Fruit fly (Drosophila melanogaster): ENCODE data around the gene CG7484.

The CG7484 gene

DNA sequence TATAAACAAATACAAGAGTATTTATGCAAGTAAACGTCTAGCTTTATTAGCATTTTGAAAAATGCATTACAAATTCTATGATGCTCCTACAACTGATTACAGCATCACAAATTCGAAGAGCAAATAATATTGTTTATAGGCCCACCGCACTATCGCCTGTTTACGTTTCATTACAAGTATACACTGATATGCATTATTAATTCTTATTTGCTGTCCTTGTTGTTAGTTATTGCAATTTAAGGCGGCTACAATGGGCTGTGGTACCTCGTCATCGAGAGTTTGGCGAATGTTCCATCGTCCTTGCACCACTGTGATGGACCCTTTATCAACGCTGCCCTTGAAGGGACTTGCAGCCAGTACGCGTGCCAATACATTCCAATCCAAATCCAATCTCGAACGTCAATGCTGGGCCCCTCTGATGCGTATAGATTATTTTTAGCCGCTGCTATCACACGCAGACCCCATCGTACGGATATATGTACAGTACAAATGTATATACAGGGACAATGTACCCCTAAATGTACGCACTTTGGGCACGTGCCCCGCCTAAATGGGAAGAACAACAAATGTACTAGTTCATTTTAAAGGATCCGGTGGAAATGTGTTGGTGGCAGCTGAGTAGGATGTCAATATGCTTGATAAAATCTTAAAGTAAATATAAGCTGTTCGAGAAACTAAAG is 2.4 kb downstream of the CG7484 start:
- TF ChIP-seq dmrt93B (GFP tag; optimal IDR thresholded peaks at IDR 0.05) = no peak
- no peak for TF ChIP-seq Dif (GFP tag; optimal IDR thresholded peaks at IDR 0.05; ENCODE audit: partially characterized antibody)
- no peak for TF ChIP-seq Mio (GFP tag; optimal IDR thresholded peaks at IDR 0.05)
- TF ChIP-seq OdsH (GFP tag; optimal IDR thresholded peaks at IDR 0.05) = no peak
- TF ChIP-seq rgr (GFP tag; optimal IDR thresholded peaks at IDR 0.05) = no peak
- no peak for TF ChIP-seq Dfd (GFP tag; optimal IDR thresholded peaks at IDR 0.05)
- no peak for TF ChIP-seq Vsx2 (GFP tag; optimal IDR thresholded peaks at IDR 0.05; ENCODE audit: partially characterized antibody)
- TF ChIP-seq Abd-B (GFP tag; optimal IDR thresholded peaks at IDR 0.05) = no peak
- no peak for TF ChIP-seq pan (optimal IDR thresholded peaks at IDR 0.05)
- TF ChIP-seq woc (GFP tag; optimal IDR thresholded peaks at IDR 0.05) = no peak
- no peak for TF ChIP-seq Rel (GFP tag; optimal IDR thresholded peaks at IDR 0.05)
- TF ChIP-seq Rel (tag; optimal IDR thresholded peaks at IDR 0.05) = no peak
- TF ChIP-seq HLH106 (tag; optimal IDR thresholded peaks at IDR 0.05) = no peak

dm6 chr3L:17657728-17658379 is 3.4 kb downstream of the CG7484 start:
- TF ChIP-seq sv (GFP tag; optimal IDR thresholded peaks at IDR 0.05) = no peak
- no peak for TF ChIP-seq Vsx2 (GFP tag; optimal IDR thresholded peaks at IDR 0.05; ENCODE audit: partially characterized antibody)
- no peak for TF ChIP-seq Abd-B (GFP tag; optimal IDR thresholded peaks at IDR 0.05)
- peak; percentile 1 for TF ChIP-seq brk (GFP tag; optimal IDR thresholded peaks at IDR 0.05)
- TF ChIP-seq Hnf4 (GFP tag; optimal IDR thresholded peaks at IDR 0.05) = no peak
- peak; percentile 24 for TF ChIP-seq woc (GFP tag; optimal IDR thresholded peaks at IDR 0.05)
- no peak for TF ChIP-seq Rel (GFP tag; optimal IDR thresholded peaks at IDR 0.05)
- TF ChIP-seq Rel (tag; optimal IDR thresholded peaks at IDR 0.05) = peak; percentile 31
- TF ChIP-seq usp (GFP tag; optimal IDR thresholded peaks at IDR 0.05) = no peak
- peak; percentile 51 for TF ChIP-seq ey (GFP tag; optimal IDR thresholded peaks at IDR 0.05)
- no peak for TF ChIP-seq pan (optimal IDR thresholded peaks at IDR 0.05)
- TF ChIP-seq CG9705 (GFP tag; optimal IDR thresholded peaks at IDR 0.05) = no peak
- peak; percentile 51 for TF ChIP-seq Sp1 (GFP tag; optimal IDR thresholded peaks at IDR 0.05)
- TF ChIP-seq psq (GFP tag; optimal IDR thresholded peaks at IDR 0.05) = no peak
- TF ChIP-seq Hr78 (GFP tag; optimal IDR thresholded peaks at IDR 0.05) = no peak
- TF ChIP-seq foxo (GFP tag; optimal IDR thresholded peaks at IDR 0.05) = peak in 1 of 2 experiments; percentile 34
- TF ChIP-seq Dif (GFP tag; optimal IDR thresholded peaks at IDR 0.05; ENCODE audit: partially characterized antibody) = no peak
- TF ChIP-seq Jra (GFP tag; optimal IDR thresholded peaks at IDR 0.05) = peak; percentile 11
- no peak for TF ChIP-seq sage (GFP tag; optimal IDR thresholded peaks at IDR 0.05)
- TF ChIP-seq lola (GFP tag; optimal IDR thresholded peaks at IDR 0.05) = no peak
- TF ChIP-seq Myc (optimal IDR thresholded peaks at IDR 0.05) = no peak
- peak; percentile 52 for TF ChIP-seq HLH106 (tag; optimal IDR thresholded peaks at IDR 0.05)
- peak; percentile 45 for TF ChIP-seq fru (GFP tag; optimal IDR thresholded peaks at IDR 0.05)
- peak; percentile 42 for TF ChIP-seq rgr (GFP tag; optimal IDR thresholded peaks at IDR 0.05)
- TF ChIP-seq CG32264 (GFP tag; optimal IDR thresholded peaks at IDR 0.05) = no peak
- no peak for TF ChIP-seq tai (GFP tag; optimal IDR thresholded peaks at IDR 0.05)
- no peak for TF ChIP-seq dl (GFP tag; optimal IDR thresholded peaks at IDR 0.05; ENCODE audit: insufficient read depth in 1 of 2, partially characterized antibody in 2 of 2)
- peak; percentile 34 for TF ChIP-seq br (GFP tag; optimal IDR thresholded peaks at IDR 0.05)
- no peak for TF ChIP-seq jim (GFP tag; optimal IDR thresholded peaks at IDR 0.05)
- TF ChIP-seq CrebA (GFP tag; optimal IDR thresholded peaks at IDR 0.05; ENCODE audit: borderline replicate concordance) = no peak
- TF ChIP-seq OdsH (GFP tag; optimal IDR thresholded peaks at IDR 0.05) = peak; percentile 22
- no peak for TF ChIP-seq Hr83 (GFP tag; optimal IDR thresholded peaks at IDR 0.05; ENCODE audit: poor library complexity, severe bottlenecking)
- no peak for TF ChIP-seq Dfd (GFP tag; optimal IDR thresholded peaks at IDR 0.05)
- no peak for TF ChIP-seq N (GFP tag; optimal IDR thresholded peaks at IDR 0.05)
- no peak for TF ChIP-seq dmrt93B (GFP tag; optimal IDR thresholded peaks at IDR 0.05)
- TF ChIP-seq dsf (GFP tag; optimal IDR thresholded peaks at IDR 0.05; ENCODE audit: borderline replicate concordance) = no peak
- no peak for TF ChIP-seq GATAd (GFP tag; optimal IDR thresholded peaks at IDR 0.05)
- TF ChIP-seq Mio (GFP tag; optimal IDR thresholded peaks at IDR 0.05) = no peak
- peak; percentile 39 for TF ChIP-seq h (GFP tag; optimal IDR thresholded peaks at IDR 0.05)

All from whole organism, wandering third instar larva.